Worm (Caenorhabditis elegans): ENCODE data around the gene mig-39.

DNA sequence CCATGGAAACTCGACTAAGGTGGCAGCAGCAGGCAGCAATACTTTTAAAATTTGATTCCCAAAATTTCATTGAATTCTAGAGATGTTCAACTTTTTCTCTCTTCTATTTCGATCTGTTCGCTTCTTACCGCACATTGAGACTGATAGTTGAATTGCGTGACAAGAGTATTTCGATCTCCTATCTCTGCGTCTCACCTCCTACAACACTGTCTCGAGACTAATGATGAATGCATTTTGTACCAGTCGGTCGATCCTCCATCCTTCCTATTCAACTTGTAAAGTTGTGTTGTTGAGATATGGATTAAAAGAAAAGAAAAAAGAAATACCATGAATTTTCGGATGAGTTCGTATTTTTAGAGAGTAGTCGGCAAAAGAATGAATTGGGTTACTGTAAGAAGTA lies 15.7 kb upstream of the mig-39 start:
- TF ChIP-seq nfyb-1 (GFP tag; IDR thresholded peaks at IDR 0.05) (no peak), hmg-20 (GFP tag; IDR thresholded peaks at IDR 0.05) (no peak), B0336.3 (GFP tag; IDR thresholded peaks at IDR 0.05) (no peak), nfya-1 (tag; optimal IDR thresholded peaks at IDR 0.05; ENCODE audit: borderline replicate concordance, insufficient read depth) (no peak)
